Fruit fly (Drosophila melanogaster): ENCODE measurements around the gene CG2991.

CG2991 gene

dm6 chr2L:2830341-2830800, 26.6 kb upstream of the CG2991 start (continued):
- TF ChIP-seq pnt (GFP tag; optimal IDR thresholded peaks at IDR 0.05) (peak; percentile 36), bab2 (GFP tag; optimal IDR thresholded peaks at IDR 0.05) (peak; percentile 45), Nf-YC (tag; optimal IDR thresholded peaks at IDR 0.05) (peak; percentile 82), gcm (GFP tag; optimal IDR thresholded peaks at IDR 0.05) (peak; percentile 89), Elba2 (GFP tag; optimal IDR thresholded peaks at IDR 0.05) (no peak), CG33213 (GFP tag; optimal IDR thresholded peaks at IDR 0.05) (peak; percentile 47), CG42726 (GFP tag; IDR thresholded peaks at IDR 0.05; ENCODE audit: partially characterized antibody) (no peak), Neu2 (GFP tag; optimal IDR thresholded peaks at IDR 0.05; ENCODE audit: borderline replicate concordance) (no peak), Fer2 (tag; optimal IDR thresholded peaks at IDR 0.05) (peak; percentile 63), vnd (GFP tag; IDR thresholded peaks at IDR 0.05; ENCODE audit: partially characterized antibody) (no peak), crp (GFP tag; optimal IDR thresholded peaks at IDR 0.05) (peak in 1 of 2 experiments; percentile 48), seq (GFP tag; IDR thresholded peaks at IDR 0.05) (peak; percentile 78), z (GFP tag; IDR thresholded peaks at IDR 0.05) (no peak), zen2 (GFP tag; IDR thresholded peaks at IDR 0.05; ENCODE audit: partially characterized antibody) (no peak), Hr78 (GFP tag; optimal IDR thresholded peaks at IDR 0.05) (peak in 1 of 2 experiments; percentile 80), MTF-1 (GFP tag; optimal IDR thresholded peaks at IDR 0.05; ENCODE audit: borderline replicate concordance) (no peak), CG4282 (GFP tag; optimal IDR thresholded peaks at IDR 0.05) (no peak), Drgx (GFP tag; IDR thresholded peaks at IDR 0.05) (peak; percentile 79), CG10274 (GFP tag; optimal IDR thresholded peaks at IDR 0.05) (peak; percentile 62), Nf-YB (GFP tag; optimal IDR thresholded peaks at IDR 0.05) (peak; percentile 78), ssp (GFP tag; IDR thresholded peaks at IDR 0.05) (peak; percentile 65), D19A (tag; optimal IDR thresholded peaks at IDR 0.05) (peak; percentile 89), Xrp1 (GFP tag; IDR thresholded peaks at IDR 0.05) (peak; percentile 88), nerfin-2 (GFP tag; IDR thresholded peaks at IDR 0.05; ENCODE audit: partially characterized antibody) (no peak), shn (GFP tag; optimal IDR thresholded peaks at IDR 0.05) (no peak), Sry-β (GFP tag; optimal IDR thresholded peaks at IDR 0.05) (peak; percentile 46), Camta (GFP tag; optimal IDR thresholded peaks at IDR 0.05) (peak; percentile 70), Sox100B (GFP tag; optimal IDR thresholded peaks at IDR 0.05) (peak; percentile 97), CG11696 (GFP tag; IDR thresholded peaks at IDR 0.05) (peak; percentile 25; the same call in 1 of the 2 replicates), Atf3 (GFP tag; optimal IDR thresholded peaks at IDR 0.05) (no peak), CG13287 (GFP tag; IDR thresholded peaks at IDR 0.05; ENCODE audit: partially characterized antibody) (no peak), CG6654 (GFP tag; optimal IDR thresholded peaks at IDR 0.05) (peak; percentile 72), CG15696 (tag; optimal IDR thresholded peaks at IDR 0.05) (peak; percentile 86), Lim3 (GFP tag; IDR thresholded peaks at IDR 0.05) (no peak), CG17612 (GFP tag; IDR thresholded peaks at IDR 0.05) (peak; percentile 39; the same call in 1 of the 2 replicates), rib (GFP tag; IDR thresholded peaks at IDR 0.05) (no peak), dati (GFP tag; IDR thresholded peaks at IDR 0.05) (0 out of 2 replicates have a peak, but pooled peaks have one; percentile 3), Optix (GFP tag; IDR thresholded peaks at IDR 0.05) (peak; percentile 54; the same call in 2 of the 3 replicates), odd (GFP tag; optimal IDR thresholded peaks at IDR 0.05) (peak; percentile 93), usp (GFP tag; optimal IDR thresholded peaks at IDR 0.05) (no peak), CG3847 (GFP tag; IDR thresholded peaks at IDR 0.05) (peak; percentile 69), Six4 (GFP tag; optimal IDR thresholded peaks at IDR 0.05) (peak; percentile 86), CG7271 (tag; optimal IDR thresholded peaks at IDR 0.05) (no peak), CG11093 (GFP tag; IDR thresholded peaks at IDR 0.05) (peak; percentile 74; the same call in 2 of the 3 replicates), CG4404 (GFP tag; IDR thresholded peaks at IDR 0.05) (peak; percentile 64), pros (GFP tag; optimal IDR thresholded peaks at IDR 0.05) (peak; percentile 6), CG15601 (tag; optimal IDR thresholded peaks at IDR 0.05) (peak; percentile 91), NFAT (GFP tag; IDR thresholded peaks at IDR 0.05) (peak; percentile 31), gsb (GFP tag; IDR thresholded peaks at IDR 0.05) (peak; percentile 35; the same call in 1 of the 2 replicates), ase (GFP tag; IDR thresholded peaks at IDR 0.05) (peak; percentile 64; the same call in 1 of the 3 replicates)

Data from whole organism, embryonic.